Worm (Caenorhabditis elegans) whole organism, L4 larva: Measurements from ENCODE around the gene act-1.

Experiments
- F10B5.3 ChIP-seq: sonication (generic microtip); optimal IDR thresholded peaks from 2 replicates; lab custom pipeline; 2016; ENCODE audit warnings: mild to moderate bottlenecking, missing genetic modification characterization, missing compliant biosample characterization
- F44E2.7 ChIP-seq: fragments of 200-800 bp; sonication (Bioruptor generic); IDR thresholded peaks from 2 replicates; pipeline ENCODE4 v2.1.2; 2022; ENCODE audit warnings: missing genetic modification characterization, missing compliant biosample characterization
- daf-12 ChIP-seq: fragments of 150-350 bp; optimal IDR thresholded peaks from 2 replicates; lab custom pipeline; 2014; ENCODE audit warnings: missing biosample characterization, missing genetic modification reagents, missing genetic modification characterization
- dve-1 ChIP-seq: sonication (generic microtip); optimal IDR thresholded peaks from 2 replicates; lab custom pipeline; 2017; ENCODE audit warnings: antibody characterized with exemption, mild to moderate bottlenecking, missing genetic modification characterization, missing compliant biosample characterization; ENCODE audit not compliant: insufficient read depth
- lin-15B ChIP-seq: fragments of 150-350 bp; sonication (generic microtip); optimal IDR thresholded peaks from 3 replicates; lab custom pipeline; 2014; ENCODE audit warnings: missing biosample characterization, missing genetic modification characterization
- nhr-25 ChIP-seq: sonication (generic microtip); optimal IDR thresholded peaks from 2 replicates; lab custom pipeline; 2017; ENCODE audit warnings: missing genetic modification characterization, mild to moderate bottlenecking, missing compliant biosample characterization, antibody characterized with exemption, moderate library complexity, borderline replicate concordance; ENCODE audit not compliant: insufficient read depth
- nhr-6 ChIP-seq: fragments of 150-350 bp; optimal IDR thresholded peaks from 2 replicates; lab custom pipeline; 2014; ENCODE audit warnings: missing biosample characterization, missing genetic modification characterization
- zag-1 ChIP-seq: fragments of 150-350 bp; optimal IDR thresholded peaks from 2 replicates; lab custom pipeline; 2014; ENCODE audit warnings: missing biosample characterization, missing genetic modification characterization

DNA sequence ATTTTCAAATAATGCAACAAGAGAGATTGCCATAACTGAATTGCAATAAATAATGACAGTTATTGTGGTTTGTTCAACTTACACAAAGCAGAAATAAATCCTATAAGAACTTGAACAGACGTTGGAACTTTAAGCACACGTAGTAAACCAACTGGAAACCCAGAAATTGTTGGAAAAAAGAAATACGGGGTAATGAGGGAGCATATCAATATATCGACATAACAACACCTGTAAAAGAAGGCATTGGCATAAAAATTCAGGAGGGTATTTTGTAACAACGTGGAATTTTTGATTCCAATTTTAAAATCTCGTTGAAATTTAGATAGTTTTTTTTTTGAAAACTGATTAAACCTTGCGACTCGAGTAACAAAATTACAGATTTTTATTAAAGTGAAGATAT lies 24.4 kb upstream of the act-1 start:
- TF ChIP-seq F44E2.7 (GFP tag; lab: Robert Waterston, UW) (no peak), dve-1 (tag; lab: Kevin White, UChicago) (no peak), F10B5.3 (tag; lab: Kevin White, UChicago) (no peak), nhr-6 (tag; lab: Kevin White, UChicago) (no peak), nhr-25 (tag; lab: Kevin White, UChicago) (no peak), lin-15B (no peak), zag-1 (tag; lab: Kevin White, UChicago) (no peak), daf-12 (tag; lab: Kevin White, UChicago) (no peak)
